Worm (Caenorhabditis elegans): Measurements from ENCODE around the gene cdr-6.

Gene cdr-6

ce11 chrV:12406514-12406913, 7.0 kb downstream of the cdr-6 start:
- TF ChIP-seq nhr-85 (tag) (no peak), aly-2 (tag; optimal IDR thresholded peaks at IDR 0.05) (no peak), nhr-76 (tag; optimal IDR thresholded peaks at IDR 0.05) (no peak), mep-1 (tag; optimal IDR thresholded peaks at IDR 0.05) (no peak), tlp-1 (tag; optimal IDR thresholded peaks at IDR 0.05) (no peak), mdl-1 (tag; optimal IDR thresholded peaks at IDR 0.05) (no peak), ztf-4 (tag; optimal IDR thresholded peaks at IDR 0.05) (no peak), snu-23 (GFP tag; optimal IDR thresholded peaks at IDR 0.05) (no peak), nhr-20 (tag; optimal IDR thresholded peaks at IDR 0.05) (no peak), unc-86 (tag; optimal IDR thresholded peaks at IDR 0.05) (no peak), jun-1 (tag; optimal IDR thresholded peaks at IDR 0.05) (no peak), ceh-8 (GFP tag; optimal IDR thresholded peaks at IDR 0.05) (no peak)

DNA sequence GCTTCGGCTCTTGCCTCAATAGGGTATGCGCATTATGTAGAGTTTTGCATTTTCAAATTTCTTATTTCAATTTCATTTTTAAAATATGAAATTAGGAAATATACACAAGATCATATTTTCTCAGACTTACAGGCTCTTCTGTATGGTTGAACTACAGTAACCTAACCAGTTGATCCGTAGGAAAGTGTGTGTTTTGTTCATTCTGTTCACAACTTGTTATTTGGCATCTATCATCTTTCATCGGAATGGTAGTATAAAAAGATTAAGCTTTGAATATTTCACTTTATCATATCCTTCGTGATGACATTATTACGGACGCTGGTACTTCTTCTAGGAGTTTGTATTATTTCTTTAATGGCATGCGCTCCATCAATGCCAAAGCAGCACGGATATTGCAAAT, 7.6 kb downstream of the cdr-6 start, which contains the start of gene K01D12.10:
K01D12.10 (plus strand) TSS at position 301 of the 400 bp plus-strand sequence.
- TF ChIP-seq hpl-2 (GFP tag; optimal IDR thresholded peaks at IDR 0.05) (no peak), unc-62 (GFP tag; optimal IDR thresholded peaks at IDR 0.05) (no peak), blmp-1 (tag; optimal IDR thresholded peaks at IDR 0.05) (no peak), lin-13 (GFP tag; optimal IDR thresholded peaks at IDR 0.05) (no peak), pax-3 (tag; optimal IDR thresholded peaks at IDR 0.05) (no peak), ztf-11 (tag; optimal IDR thresholded peaks at IDR 0.05) (no peak), mdl-1 (tag; optimal IDR thresholded peaks at IDR 0.05) (no peak), nhr-47 (tag; optimal IDR thresholded peaks at IDR 0.05) (no peak), aly-2 (tag; optimal IDR thresholded peaks at IDR 0.05) (no peak), mef-2 (tag; optimal IDR thresholded peaks at IDR 0.05) (no peak), alr-1 (tag; optimal IDR thresholded peaks at IDR 0.05; ENCODE audit: borderline replicate concordance) (no peak), egl-27 (tag; optimal IDR thresholded peaks at IDR 0.05) (no peak), C16A3.4 (tag; optimal IDR thresholded peaks at IDR 0.05) (no peak), zip-4 (GFP tag; optimal IDR thresholded peaks at IDR 0.05) (no peak), tlp-1 (tag; optimal IDR thresholded peaks at IDR 0.05) (no peak)

DNA sequence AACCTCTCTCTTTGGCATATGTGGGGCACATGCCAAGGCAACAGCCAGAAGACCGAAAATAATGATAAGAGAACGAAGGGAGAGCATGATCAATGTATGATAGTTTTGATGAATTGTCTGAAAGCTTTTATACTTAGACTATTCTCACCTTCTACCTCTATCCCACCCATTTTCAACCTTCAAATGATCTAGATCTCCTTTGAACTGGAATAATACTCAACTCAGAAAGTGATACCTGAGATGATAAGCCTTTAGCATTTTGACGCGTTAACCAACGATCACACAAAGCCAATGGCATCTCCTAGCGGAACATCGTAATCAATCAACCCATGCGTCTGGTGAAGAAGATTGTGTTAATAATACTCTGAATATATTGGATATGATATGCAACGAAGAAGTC, 9.0 kb downstream of the cdr-6 start, which contains the start of gene K01D12.9:
K01D12.9 (minus strand) TSS at position 101 of the 400 bp plus-strand sequence.
- TF ChIP-seq vab-15 (tag; optimal IDR thresholded peaks at IDR 0.05), result no peak
- no peak for TF ChIP-seq efl-3 (GFP tag; optimal IDR thresholded peaks at IDR 0.05)
- TF ChIP-seq dsc-1 (tag; optimal IDR thresholded peaks at IDR 0.05), result no peak
- TF ChIP-seq unc-62 (GFP tag; optimal IDR thresholded peaks at IDR 0.05), result no peak

ce11 chrV:12402355-12402754, 11.1 kb downstream of the cdr-6 start, which contains the start of gene K01D12.8:
TSS of gene K01D12.8 (plus strand) at chrV:12402655.
- TF ChIP-seq aha-1 (tag; optimal IDR thresholded peaks at IDR 0.05), result no peak
- TF ChIP-seq ama-1 (optimal IDR thresholded peaks at IDR 0.05), result no peak
- no peak for TF ChIP-seq ceh-8 (GFP tag; optimal IDR thresholded peaks at IDR 0.05)
- TF ChIP-seq dsc-1 (tag; optimal IDR thresholded peaks at IDR 0.05), result no peak
- TF ChIP-seq rnt-1 (tag; optimal IDR thresholded peaks at IDR 0.05), result no peak
- no peak for TF ChIP-seq ceh-90 (tag; optimal IDR thresholded peaks at IDR 0.05)
- no peak for TF ChIP-seq zag-1 (tag; optimal IDR thresholded peaks at IDR 0.05)
- no peak for TF ChIP-seq snu-23 (GFP tag; optimal IDR thresholded peaks at IDR 0.05)
- TF ChIP-seq nhr-47 (tag; optimal IDR thresholded peaks at IDR 0.05), result no peak
- TF ChIP-seq grh-1 (GFP tag; IDR thresholded peaks at IDR 0.05), result no peak
- TF ChIP-seq efl-3 (GFP tag; optimal IDR thresholded peaks at IDR 0.05), result no peak
- no peak for TF ChIP-seq unc-30 (tag; optimal IDR thresholded peaks at IDR 0.05)
- TF ChIP-seq tbx-2 (tag; optimal IDR thresholded peaks at IDR 0.05), result no peak

- TF ChIP-seq nhr-12 (tag; optimal IDR thresholded peaks at IDR 0.05) (no peak), nhr-237 (tag; optimal IDR thresholded peaks at IDR 0.05) (no peak), snu-23 (GFP tag; optimal IDR thresholded peaks at IDR 0.05) (no peak), lin-35 (GFP tag; optimal IDR thresholded peaks at IDR 0.05) (no peak), lin-39 (tag; optimal IDR thresholded peaks at IDR 0.05) (no peak), aly-2 (tag; optimal IDR thresholded peaks at IDR 0.05) (no peak), egl-13 (tag; optimal IDR thresholded peaks at IDR 0.05) (no peak), fos-1 (tag; optimal IDR thresholded peaks at IDR 0.05) (no peak), nhr-20 (tag; optimal IDR thresholded peaks at IDR 0.05) (no peak), hlh-4 (tag; optimal IDR thresholded peaks at IDR 0.05) (no peak), Y116A8C.19 (tag; optimal IDR thresholded peaks at IDR 0.05; ENCODE audit: borderline replicate concordance) (no peak), nhr-76 (tag; optimal IDR thresholded peaks at IDR 0.05) (no peak), aha-1 (tag; optimal IDR thresholded peaks at IDR 0.05) (no peak), xbp-1 (tag; optimal IDR thresholded peaks at IDR 0.05) (no peak), unc-98 (GFP tag; IDR thresholded peaks at IDR 0.05) (no peak), jun-1 (tag; optimal IDR thresholded peaks at IDR 0.05) (no peak), pag-3 (tag; optimal IDR thresholded peaks at IDR 0.05; ENCODE audit: borderline replicate concordance, insufficient read depth) (no peak)
Observed at ce11 chrV:12401383-12401782, 12.1 kb downstream of the cdr-6 start, which contains the start of gene K01D12.7. TSS of gene K01D12.7 (minus strand) at chrV:12401483.
